Fruit fly (Drosophila melanogaster) whole organism: ENCODE measurements around the gene CG3702.

Source experiments
- CG8478 ChIP-seq: fragments of >200 bp; optimal IDR thresholded peaks from 2 replicates; lab custom pipeline; 2018; ENCODE audit warnings: inconsistent platforms
- Dll ChIP-seq: fragments of >200 bp; optimal IDR thresholded peaks from 2 replicates; lab custom pipeline; 2017
- EcR ChIP-seq, 2 experiments: fragments of >200 bp; optimal IDR thresholded peaks; 2 replicates each; lab custom pipeline; 2017; ENCODE audit warnings: missing biosample characterization in 2 of 2, missing genetic modification characterization in 2 of 2, missing genetic modification reagents in 2 of 2
- pan ChIP-seq: fragments of >200 bp; optimal IDR thresholded peaks from 2 replicates; lab custom pipeline; 2017
- psq ChIP-seq: fragments of >200 bp; optimal IDR thresholded peaks from 2 replicates; lab custom pipeline; 2017
- usp ChIP-seq: fragments of >200 bp; optimal IDR thresholded peaks from 2 replicates; lab custom pipeline; 2017; ENCODE audit warnings: missing biosample characterization, missing genetic modification characterization, mixed read lengths

CG3702 gene

DNA sequence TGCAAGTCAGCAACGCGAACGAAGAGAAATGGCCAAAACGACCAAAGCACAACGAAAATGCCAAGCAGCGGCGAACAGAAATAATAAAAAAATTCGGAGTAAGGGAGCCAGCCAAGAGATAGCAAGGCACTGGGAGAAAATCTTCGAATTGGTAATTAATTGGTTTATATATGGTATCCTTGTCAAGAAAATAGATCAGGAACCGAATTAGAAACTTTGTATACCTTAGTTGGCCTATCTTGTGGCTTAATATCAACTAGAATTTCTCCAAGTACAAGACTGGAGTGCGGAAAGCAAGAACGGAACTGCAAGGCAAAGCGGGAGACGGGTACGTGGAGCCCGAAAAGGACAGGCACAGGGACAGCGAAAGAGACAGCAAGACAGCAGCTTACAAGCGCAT lies 46.9 kb downstream of the CG3702 start:
- TF ChIP-seq pan = no peak
- no peak for TF ChIP-seq CG8478 (lab: Kevin White, UChicago)
- no peak for TF ChIP-seq usp
- no peak for TF ChIP-seq Dll
- no peak for TF ChIP-seq EcR (GFP tag; optimal IDR thresholded peaks at IDR 0.05; lab: Kevin White, UChicago)
- TF ChIP-seq psq (lab: Kevin White, UChicago) = no peak

DNA sequence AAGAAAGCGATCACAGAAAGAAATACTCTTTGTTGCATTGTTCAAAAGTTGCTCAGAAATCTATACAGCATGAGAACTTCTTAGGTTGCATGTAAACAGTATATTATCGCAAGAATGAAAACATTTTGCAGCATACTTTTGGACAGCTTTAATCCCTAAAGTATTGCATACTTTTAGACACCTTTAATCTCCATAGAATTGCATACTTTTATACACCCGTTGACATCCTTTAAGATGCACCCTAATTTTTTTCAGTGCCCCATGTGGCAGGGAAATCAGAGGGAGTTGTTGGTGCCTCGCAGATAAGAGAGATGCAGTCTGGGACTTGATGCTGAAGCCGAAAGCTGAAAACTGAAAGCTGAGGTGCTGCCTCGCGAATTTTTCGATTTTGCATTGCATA lies 47.5 kb downstream of the CG3702 start:
- TF ChIP-seq CG8478 (lab: Kevin White, UChicago) (no peak), usp (no peak), EcR (GFP tag; optimal IDR thresholded peaks at IDR 0.05; lab: Kevin White, UChicago) (no peak), psq (lab: Kevin White, UChicago) (no peak), Dll (no peak), pan (no peak)
